Worm (Caenorhabditis elegans) whole organism, L3 larva: ENCODE data around the gene F21C10.6.

Experiments used
- R02D3.7 ChIP-seq: fragments of 150-350 bp; optimal IDR thresholded peaks from 2 replicates; lab custom pipeline; 2014; ENCODE audit warnings: missing biosample characterization, missing genetic modification characterization
- ZK546.5 ChIP-seq: sonication (generic microtip); optimal IDR thresholded peaks from 2 replicates; lab custom pipeline; 2017; ENCODE audit warnings: missing biosample characterization, missing genetic modification characterization
- aly-2 ChIP-seq: fragments of 150-350 bp; optimal IDR thresholded peaks from 2 replicates; lab custom pipeline; 2014; ENCODE audit warnings: missing biosample characterization, missing genetic modification characterization
- ama-1 ChIP-seq: fragments of 150-350 bp; optimal IDR thresholded peaks from 2 replicates; lab custom pipeline; 2018
- ceh-16 ChIP-seq: sonication (generic microtip); optimal IDR thresholded peaks from 2 replicates; lab custom pipeline; 2017; ENCODE audit warnings: missing biosample characterization, missing genetic modification characterization
- ceh-28 ChIP-seq: fragments of 150-350 bp; optimal IDR thresholded peaks from 2 replicates; lab custom pipeline; 2014; ENCODE audit warnings: missing biosample characterization, missing genetic modification reagents, missing genetic modification characterization
- ceh-82 ChIP-seq: fragments of 150-350 bp; optimal IDR thresholded peaks from 2 replicates; lab custom pipeline; 2014; ENCODE audit warnings: missing biosample characterization, missing genetic modification characterization
- daf-12 ChIP-seq: fragments of 150-350 bp; optimal IDR thresholded peaks from 2 replicates; lab custom pipeline; 2014; ENCODE audit warnings: missing biosample characterization, missing genetic modification reagents, missing genetic modification characterization
- egl-27 ChIP-seq: sonication (generic microtip); optimal IDR thresholded peaks from 4 replicates; lab custom pipeline; 2017; ENCODE audit warnings: missing biosample characterization, missing genetic modification reagents, missing genetic modification characterization
- elt-2 ChIP-seq: sonication (generic microtip); optimal IDR thresholded peaks from 2 replicates; lab custom pipeline; 2016; ENCODE audit warnings: missing genetic modification reagents, mild to moderate bottlenecking, missing genetic modification characterization, missing compliant biosample characterization
- elt-3 ChIP-seq, 3 experiments: fragments of 150-350 bp in 1 of 3; sonication (generic microtip) in 2 of 3; optimal IDR thresholded peaks; 2 replicates in 2 of 3; 4 replicates in 1 of 3; lab custom pipeline; 2014 to 2017; ENCODE audit warnings: missing biosample characterization in 3 of 3, missing genetic modification characterization in 3 of 3
- eor-1 ChIP-seq, 2 experiments: fragments of 150-350 bp; optimal IDR thresholded peaks; 2 replicates each; lab custom pipeline; 2014 to 2018; ENCODE audit warnings: missing biosample characterization in 2 of 2, missing genetic modification characterization in 2 of 2
- fkh-10 ChIP-seq: sonication (generic microtip); optimal IDR thresholded peaks from 2 replicates; lab custom pipeline; 2017; ENCODE audit warnings: missing biosample characterization, missing genetic modification reagents, missing genetic modification characterization
- fkh-2 ChIP-seq: fragments of 150-350 bp; optimal IDR thresholded peaks from 2 replicates; lab custom pipeline; 2014; ENCODE audit warnings: missing biosample characterization, missing genetic modification reagents, missing genetic modification characterization
- jun-1 ChIP-seq: fragments of 150-350 bp; optimal IDR thresholded peaks from 2 replicates; lab custom pipeline; 2014; ENCODE audit warnings: missing biosample characterization, missing genetic modification reagents, missing genetic modification characterization
- lin-15B ChIP-seq: fragments of 150-350 bp; optimal IDR thresholded peaks from 2 replicates; lab custom pipeline; 2014; ENCODE audit warnings: missing biosample characterization, missing genetic modification characterization
- lin-39 ChIP-seq: fragments of 150-350 bp; optimal IDR thresholded peaks from 2 replicates; lab custom pipeline; 2018; ENCODE audit warnings: missing biosample characterization, missing genetic modification reagents, missing genetic modification characterization
- mdl-1 ChIP-seq: fragments of 150-350 bp; optimal IDR thresholded peaks from 2 replicates; lab custom pipeline; 2014; ENCODE audit warnings: missing biosample characterization, missing genetic modification characterization
- mml-1 ChIP-seq: fragments of 150-350 bp; sonication (generic microtip); optimal IDR thresholded peaks from 3 replicates; lab custom pipeline; 2014; ENCODE audit warnings: missing biosample characterization, missing genetic modification characterization
- nfya-1 ChIP-seq: sonication (generic microtip); optimal IDR thresholded peaks from 2 replicates; lab custom pipeline; 2017; ENCODE audit warnings: missing genetic modification characterization, mild to moderate bottlenecking, missing compliant biosample characterization, antibody characterized with exemption, moderate library complexity; ENCODE audit not compliant: insufficient read depth
- nhr-12 ChIP-seq: fragments of 150-350 bp; optimal IDR thresholded peaks from 2 replicates; lab custom pipeline; 2014; ENCODE audit warnings: missing biosample characterization, missing genetic modification characterization
- nhr-23 ChIP-seq: fragments of 150-350 bp; optimal IDR thresholded peaks from 2 replicates; lab custom pipeline; 2014; ENCODE audit warnings: missing biosample characterization, missing genetic modification reagents, missing genetic modification characterization
- nhr-237 ChIP-seq: fragments of 150-350 bp; optimal IDR thresholded peaks from 2 replicates; lab custom pipeline; 2014; ENCODE audit warnings: missing biosample characterization, missing genetic modification characterization
- nhr-25 ChIP-seq: sonication (generic microtip); optimal IDR thresholded peaks from 2 replicates; lab custom pipeline; 2017; ENCODE audit warnings: missing biosample characterization, missing genetic modification characterization
- nhr-28 ChIP-seq: fragments of 150-350 bp; optimal IDR thresholded peaks from 2 replicates; lab custom pipeline; 2014; ENCODE audit warnings: missing biosample characterization, missing genetic modification characterization
- nhr-43 ChIP-seq: sonication (generic microtip); optimal IDR thresholded peaks from 2 replicates; lab custom pipeline; 2016; ENCODE audit warnings: mild to moderate bottlenecking, missing genetic modification characterization, missing compliant biosample characterization; ENCODE audit not compliant: poor library complexity, severe bottlenecking
- nhr-67 ChIP-seq: fragments of 150-350 bp; optimal IDR thresholded peaks from 2 replicates; lab custom pipeline; 2014; ENCODE audit warnings: missing biosample characterization, missing genetic modification characterization
- nhr-76 ChIP-seq: fragments of 150-350 bp; sonication (generic microtip); optimal IDR thresholded peaks from 5 replicates; lab custom pipeline; 2014; ENCODE audit warnings: missing biosample characterization, missing genetic modification characterization
- nhr-77 ChIP-seq: fragments of 150-350 bp; optimal IDR thresholded peaks from 2 replicates; lab custom pipeline; 2014; ENCODE audit warnings: missing biosample characterization, missing genetic modification characterization
- pha-4 ChIP-seq: fragments of 150-350 bp; optimal IDR thresholded peaks from 2 replicates; lab custom pipeline; 2014; ENCODE audit warnings: missing biosample characterization, missing genetic modification reagents, missing genetic modification characterization
- pqm-1 ChIP-seq: fragments of 150-350 bp; optimal IDR thresholded peaks from 2 replicates; lab custom pipeline; 2017; ENCODE audit warnings: missing biosample characterization, missing genetic modification characterization, inconsistent platforms
- sea-2 ChIP-seq: fragments of 150-350 bp; sonication (generic microtip); optimal IDR thresholded peaks from 4 replicates; lab custom pipeline; 2014; ENCODE audit warnings: missing biosample characterization, missing genetic modification reagents, missing genetic modification characterization
- skn-1 ChIP-seq: fragments of 150-350 bp; optimal IDR thresholded peaks from 2 replicates; lab custom pipeline; 2014; ENCODE audit warnings: missing biosample characterization, missing genetic modification characterization
- snpc-4 ChIP-seq: fragments of 150-350 bp; optimal IDR thresholded peaks from 2 replicates; lab custom pipeline; 2014; ENCODE audit warnings: missing biosample characterization, missing genetic modification characterization
- tbx-2 ChIP-seq: sonication (generic microtip); optimal IDR thresholded peaks from 2 replicates; lab custom pipeline; 2016; ENCODE audit warnings: mild to moderate bottlenecking, missing genetic modification characterization, missing compliant biosample characterization
- unc-39 ChIP-seq: sonication (generic microtip); optimal IDR thresholded peaks from 4 replicates; lab custom pipeline; 2017; ENCODE audit warnings: missing biosample characterization, missing genetic modification characterization
- unc-62 ChIP-seq: fragments of 150-350 bp; sonication (generic microtip); optimal IDR thresholded peaks from 4 replicates; lab custom pipeline; 2014; ENCODE audit warnings: missing biosample characterization, missing genetic modification reagents, missing genetic modification characterization
- zag-1 ChIP-seq: fragments of 150-350 bp; optimal IDR thresholded peaks from 2 replicates; lab custom pipeline; 2014; ENCODE audit warnings: missing biosample characterization, missing genetic modification characterization
- ztf-11 ChIP-seq: fragments of 150-350 bp; optimal IDR thresholded peaks from 2 replicates; lab custom pipeline; 2014; ENCODE audit warnings: missing biosample characterization, missing genetic modification characterization
- ztf-4 ChIP-seq: fragments of 150-350 bp; optimal IDR thresholded peaks from 2 replicates; lab custom pipeline; 2014; ENCODE audit warnings: missing biosample characterization, missing genetic modification characterization

F21C10.6 gene

ce11 chrV:9081410-9081809, 42.9 kb upstream of the F21C10.6 start:
- TF ChIP-seq elt-2 (peak; percentile 67), pha-4 (tag; lab: Kevin White, UChicago) (peak; percentile 75), jun-1 (tag; lab: Kevin White, UChicago) (peak; percentile 2), daf-12 (no peak), mdl-1 (tag; lab: Kevin White, UChicago) (no peak), unc-62 (no peak), pqm-1 (peak; percentile 80), nfya-1 (peak; percentile 38)

- no peak for TF ChIP-seq nhr-77 (tag; lab: Kevin White, UChicago)
- no peak for TF ChIP-seq ZK546.5 (tag; lab: Kevin White, UChicago)
- peak; percentile 3 for TF ChIP-seq nhr-23 (tag; lab: Kevin White, UChicago)
- no peak for TF ChIP-seq ztf-4 (tag; lab: Kevin White, UChicago)
- no peak for TF ChIP-seq ceh-28
- no peak for TF ChIP-seq ztf-11
- no peak for TF ChIP-seq elt-2
- peak; percentile 32 for TF ChIP-seq nhr-25 (tag; lab: Kevin White, UChicago)
- no peak for TF ChIP-seq ceh-16 (tag; lab: Kevin White, UChicago)
- no peak for TF ChIP-seq lin-15B (tag; lab: Kevin White, UChicago)
Measured at ce11 chrV:9082350-9082749, 41.9 kb upstream of the F21C10.6 start.

DNA sequence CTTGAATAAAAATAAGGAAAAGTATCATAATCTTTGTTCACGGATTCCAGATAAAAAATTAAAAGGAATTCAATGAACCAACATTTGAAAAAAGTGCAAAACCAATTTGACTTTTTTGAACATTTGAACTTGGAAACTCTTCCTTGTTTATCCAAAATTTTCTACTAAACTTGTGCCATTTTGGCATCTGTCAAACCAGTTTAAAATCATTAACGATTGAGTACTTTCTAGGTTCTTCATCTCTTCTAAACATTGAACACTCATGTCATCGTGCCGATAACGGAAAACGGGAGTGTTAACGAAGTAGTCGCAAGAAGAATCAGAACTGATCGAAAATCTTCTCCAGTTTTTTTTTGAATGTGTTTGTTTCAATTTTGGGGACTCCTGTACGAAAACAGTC, 40.0 kb upstream of the F21C10.6 start:
- TF ChIP-seq skn-1 (no peak), nhr-237 (tag; lab: Kevin White, UChicago) (no peak), nhr-23 (tag; lab: Kevin White, UChicago) (peak; percentile 37), nhr-43 (peak; percentile 11), nhr-76 (tag; lab: Kevin White, UChicago) (no peak), nhr-25 (tag; lab: Kevin White, UChicago) (peak; percentile 12), ceh-16 (tag; lab: Kevin White, UChicago) (no peak), ztf-4 (tag; lab: Kevin White, UChicago) (no peak), lin-39 (tag; lab: Kevin White, UChicago) (no peak), nhr-12 (tag; lab: Kevin White, UChicago) (no peak), elt-2 (no peak), nhr-67 (tag; lab: Kevin White, UChicago) (no peak), aly-2 (tag; lab: Kevin White, UChicago) (no peak), nhr-28 (tag; lab: Kevin White, UChicago) (no peak), snpc-4 (tag; lab: Kevin White, UChicago) (no peak)
- TF ChIP-seq, all 47 proteins: peak for 3

ce11 chrV:9085845-9086244, 38.4 kb upstream of the F21C10.6 start:
- no peak for TF ChIP-seq fkh-2 (tag; lab: Kevin White, UChicago)
- TF ChIP-seq ama-1 (lab: Kevin White, UChicago) = no peak
- TF ChIP-seq elt-3 (tag; optimal IDR thresholded peaks at IDR 0.05; lab: Kevin White, UChicago) = peak in 1 of 3 experiments; percentile 84
- TF ChIP-seq unc-39 (tag; lab: Kevin White, UChicago) = no peak
- TF ChIP-seq nhr-25 (tag; lab: Kevin White, UChicago) = peak; percentile 73
- peak; percentile 88 for TF ChIP-seq nhr-43
- TF ChIP-seq nhr-67 (tag; lab: Kevin White, UChicago) = no peak
- TF ChIP-seq ceh-28 = peak; percentile 58
- TF ChIP-seq skn-1 = no peak
- no peak for TF ChIP-seq ztf-4 (tag; lab: Kevin White, UChicago)
- peak; percentile 89 for TF ChIP-seq nhr-23 (tag; lab: Kevin White, UChicago)
- TF ChIP-seq fkh-10 (GFP tag; lab: Kevin White, UChicago) = no peak
- no peak for TF ChIP-seq ztf-11
- no peak for TF ChIP-seq lin-39 (tag; lab: Kevin White, UChicago)
- no peak for TF ChIP-seq ceh-82 (tag; lab: Kevin White, UChicago)
- TF ChIP-seq mml-1 = no peak
- no peak for TF ChIP-seq egl-27 (tag; lab: Kevin White, UChicago)
- no peak for TF ChIP-seq nhr-12 (tag; lab: Kevin White, UChicago)
- no peak for TF ChIP-seq sea-2 (GFP tag; lab: Kevin White, UChicago)
- TF ChIP-seq pqm-1 = peak; percentile 15
- no peak for TF ChIP-seq eor-1 (tag; optimal IDR thresholded peaks at IDR 0.05; lab: Kevin White, UChicago)
- no peak for TF ChIP-seq nhr-237 (tag; lab: Kevin White, UChicago)
- TF ChIP-seq R02D3.7 (tag; lab: Kevin White, UChicago) = no peak
- peak; percentile 22 for TF ChIP-seq tbx-2 (tag; lab: Kevin White, UChicago)
- peak; percentile 34 for TF ChIP-seq elt-2
- peak; percentile 43 for TF ChIP-seq jun-1 (tag; lab: Kevin White, UChicago)
- TF ChIP-seq nhr-77 (tag; lab: Kevin White, UChicago) = no peak
- no peak for TF ChIP-seq zag-1
- TF ChIP-seq, all 47 proteins: peak for 9
